Worm (Caenorhabditis elegans) whole organism, early embryonic: Measurements from ENCODE around the gene ZC190.8.

Experiments used
- B0310.2 ChIP-seq: sonication (generic microtip); optimal IDR thresholded peaks from 2 replicates; lab custom pipeline; 2016; ENCODE audit warnings: mild to moderate bottlenecking, missing genetic modification characterization, missing compliant biosample characterization
- F13C5.2 ChIP-seq: sonication (generic microtip); optimal IDR thresholded peaks from 2 replicates; lab custom pipeline; 2017; ENCODE audit warnings: mild to moderate bottlenecking, missing genetic modification characterization, inconsistent platforms, missing compliant biosample characterization
- ama-1 ChIP-seq: fragments of 150-350 bp; optimal IDR thresholded peaks from 2 replicates; lab custom pipeline; 2014
- ets-7 ChIP-seq: sonication (generic microtip); optimal IDR thresholded peaks from 2 replicates; lab custom pipeline; 2016; ENCODE audit warnings: missing genotype, missing genetic modification characterization, missing compliant biosample characterization
- flt-1 ChIP-seq: fragments of 200-800 bp; sonication (Bioruptor generic); IDR thresholded peaks from 2 replicates; pipeline ENCODE4 v1.3.6; 2022; ENCODE audit warnings: missing genetic modification characterization, missing compliant biosample characterization
- hmbx-1 ChIP-seq: sonication (generic microtip); optimal IDR thresholded peaks from 2 replicates; lab custom pipeline; 2016; ENCODE audit warnings: mild to moderate bottlenecking, missing genetic modification characterization, missing compliant biosample characterization
- hmg-4 ChIP-seq: fragments of 200-800 bp; sonication (Bioruptor generic); optimal IDR thresholded peaks from 2 replicates; lab custom pipeline; 2018; ENCODE audit warnings: mild to moderate bottlenecking, missing genetic modification characterization, missing compliant biosample characterization
- pes-1 ChIP-seq: fragments of 200-800 bp; sonication (Bioruptor generic); IDR thresholded peaks from 2 replicates; pipeline ENCODE4 v1.3.6; 2022; ENCODE audit warnings: missing genetic modification reagents, missing genetic modification characterization, missing compliant biosample characterization
- scrt-1 ChIP-seq: fragments of 200-800 bp; sonication (Bioruptor generic); IDR thresholded peaks from 2 replicates; pipeline ENCODE4 v1.3.6; 2022; ENCODE audit warnings: missing genetic modification characterization, missing compliant biosample characterization
- sea-1 ChIP-seq: fragments of 200-800 bp; sonication (Bioruptor generic); conservative IDR thresholded peaks from 2 replicates; pipeline ENCODE4 v1.3.6; 2022; ENCODE audit warnings: missing genetic modification characterization, missing compliant biosample characterization

ce11 chrV:8641266-8641665, 46.3 kb downstream of the ZC190.8 start, which contains the start of gene F28A12.3:
- TF ChIP-seq hmg-4 (GFP tag; lab: Kevin White, UChicago) (no peak), scrt-1 (GFP tag; lab: Robert Waterston, UW) (no peak), ama-1 (lab: Kevin White, UChicago) (no peak), pes-1 (GFP tag; lab: Robert Waterston, UW) (no peak), flt-1 (GFP tag; lab: Robert Waterston, UW) (no peak), sea-1 (GFP tag; lab: Robert Waterston, UW) (no peak), hmbx-1 (tag; lab: Kevin White, UChicago) (no peak), B0310.2 (tag; lab: Kevin White, UChicago) (no peak), F13C5.2 (no peak), ets-7 (tag; lab: Kevin White, UChicago) (no peak)
